Worm (Caenorhabditis elegans): ENCODE data around the gene F53A9.7.

DNA sequence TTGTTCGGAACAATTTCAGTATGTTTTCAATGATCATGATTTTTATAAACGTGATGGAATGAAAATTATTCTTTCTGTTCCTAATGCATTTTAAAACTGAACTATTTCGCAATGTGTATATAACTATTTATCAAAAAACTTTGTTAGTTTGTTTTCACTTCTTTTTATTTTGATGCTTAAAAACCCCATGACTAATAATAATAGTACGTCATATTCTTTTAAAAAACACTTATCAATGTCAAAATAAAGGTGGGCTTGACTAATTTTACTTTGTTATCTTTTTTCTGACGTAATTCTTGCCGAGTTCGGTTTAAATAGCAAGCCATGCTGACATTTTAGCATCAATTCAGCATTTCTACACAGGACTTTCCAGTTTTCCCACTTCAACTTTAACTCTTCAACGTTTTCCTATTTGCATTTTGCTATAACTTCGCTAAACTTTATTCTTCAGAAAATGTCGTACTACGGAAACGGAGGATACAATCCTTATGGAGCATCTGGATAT lies 5.5 kb downstream of the F53A9.7 start, which contains the start of gene F53A9.1:
- TF ChIP-seq blmp-1 (tag; optimal IDR thresholded peaks at IDR 0.05; ENCODE audit: insufficient read depth) (no peak), elt-3 (tag; optimal IDR thresholded peaks at IDR 0.05) (no peak), unc-39 (tag; optimal IDR thresholded peaks at IDR 0.05) (no peak), egl-27 (tag; optimal IDR thresholded peaks at IDR 0.05) (no peak), lin-13 (GFP tag; optimal IDR thresholded peaks at IDR 0.05) (no peak), lin-11 (tag; optimal IDR thresholded peaks at IDR 0.05) (no peak), lsy-2 (tag; optimal IDR thresholded peaks at IDR 0.05) (no peak), zag-1 (tag; optimal IDR thresholded peaks at IDR 0.05) (no peak), lin-39 (tag; optimal IDR thresholded peaks at IDR 0.05) (no peak), nhr-25 (tag; optimal IDR thresholded peaks at IDR 0.05) (no peak), nhr-77 (tag; optimal IDR thresholded peaks at IDR 0.05) (no peak), ztf-4 (tag; optimal IDR thresholded peaks at IDR 0.05) (no peak), unc-62 (GFP tag; optimal IDR thresholded peaks at IDR 0.05) (no peak), sma-9 (GFP tag; optimal IDR thresholded peaks at IDR 0.05) (no peak), sma-9 (tag; optimal IDR thresholded peaks at IDR 0.05) (no peak)
